Fruit fly (Drosophila melanogaster): ENCODE measurements around the gene CG14322.

CG14322 gene

DNA sequence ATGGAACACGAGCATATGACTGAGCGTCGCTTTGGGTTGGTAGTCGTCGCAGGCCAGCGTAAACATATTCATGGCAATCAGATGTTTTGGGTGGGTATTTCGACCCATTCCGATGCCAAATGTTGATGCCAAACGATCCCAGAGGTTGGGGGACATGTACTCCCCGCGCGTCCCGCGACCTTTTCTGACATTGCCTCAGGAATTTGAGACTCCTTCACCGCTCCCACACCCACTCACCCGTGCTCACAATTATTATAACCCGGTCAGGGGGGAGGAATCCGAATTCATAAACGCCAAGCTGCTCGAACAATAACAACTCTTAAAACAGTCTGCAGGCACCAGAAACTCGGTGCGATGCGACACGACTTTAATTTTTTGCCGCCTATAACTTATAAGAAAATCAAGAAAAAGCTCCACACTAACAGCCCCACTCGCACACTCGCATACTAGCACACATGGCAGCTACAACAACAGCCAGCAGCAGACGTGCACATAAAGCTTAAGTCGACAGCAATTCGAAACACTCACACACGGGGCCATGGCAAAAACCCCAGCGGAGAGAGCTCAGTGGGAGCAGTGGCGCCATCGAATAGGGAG, 52.5 kb downstream of the CG14322 start (continued):
- TF ChIP-seq tll (GFP tag; optimal IDR thresholded peaks at IDR 0.05) = no peak
- no peak for TF ChIP-seq ham (GFP tag; IDR thresholded peaks at IDR 0.05)
- TF ChIP-seq twi (tag; optimal IDR thresholded peaks at IDR 0.05) = no peak
- no peak for TF ChIP-seq CG4282 (GFP tag; optimal IDR thresholded peaks at IDR 0.05)
- no peak for TF ChIP-seq Pdp1 (GFP tag; optimal IDR thresholded peaks at IDR 0.05)
- TF ChIP-seq Usf (GFP tag; optimal IDR thresholded peaks at IDR 0.05) = no peak
- TF ChIP-seq HHEX (GFP tag; optimal IDR thresholded peaks at IDR 0.05) = no peak
- TF ChIP-seq sug (tag; optimal IDR thresholded peaks at IDR 0.05) = no peak
- TF ChIP-seq Meics (GFP tag; optimal IDR thresholded peaks at IDR 0.05) = no peak
- no peak for TF ChIP-seq wek (GFP tag; optimal IDR thresholded peaks at IDR 0.05)
- TF ChIP-seq kay (GFP tag; optimal IDR thresholded peaks at IDR 0.05) = no peak
- no peak for TF ChIP-seq NC2α (GFP tag; optimal IDR thresholded peaks at IDR 0.05)
- TF ChIP-seq yki (optimal IDR thresholded peaks at IDR 0.05) = no peak
- TF ChIP-seq chn (GFP tag; optimal IDR thresholded peaks at IDR 0.05) = no peak
- TF ChIP-seq ase (GFP tag; IDR thresholded peaks at IDR 0.05) = no peak
- peak; percentile 40 for TF ChIP-seq mirr (GFP tag; optimal IDR thresholded peaks at IDR 0.05)

DNA sequence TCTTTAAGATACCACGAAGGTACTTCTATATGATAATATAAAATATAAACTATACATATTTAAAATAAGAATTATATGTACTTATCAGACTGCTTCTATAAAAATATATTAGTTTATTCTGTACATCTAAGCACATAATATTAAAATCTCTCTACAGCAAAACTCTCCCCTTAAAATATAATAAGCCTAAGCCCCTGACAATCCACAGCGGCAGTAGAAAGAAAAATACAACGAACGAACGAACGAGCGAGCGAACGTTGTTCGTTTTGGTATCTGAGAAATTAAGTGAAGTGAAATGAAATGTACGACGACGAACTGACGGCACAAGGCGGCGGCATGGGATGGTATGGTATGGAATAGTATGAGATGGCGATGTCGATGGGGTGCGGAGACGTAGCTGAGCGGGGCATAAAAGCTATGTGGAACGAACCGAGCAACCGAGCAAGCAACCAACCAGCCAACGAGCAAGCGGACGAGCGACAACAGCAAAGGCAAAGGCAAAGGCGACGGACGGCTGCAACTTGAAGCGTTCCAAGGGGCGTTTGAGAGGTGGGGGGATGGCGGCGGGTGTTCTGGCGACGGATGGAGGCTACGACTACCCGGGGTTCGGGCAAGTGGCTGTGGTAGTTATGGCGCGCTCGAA, 53.1 kb downstream of the CG14322 start:
- TF ChIP-seq Fer2 (tag; optimal IDR thresholded peaks at IDR 0.05) = peak; percentile 98
- peak; percentile 98 for TF ChIP-seq CG8388 (GFP tag; optimal IDR thresholded peaks at IDR 0.05)
- TF ChIP-seq grn (GFP tag; optimal IDR thresholded peaks at IDR 0.05) = no peak
- TF ChIP-seq CG14965 (GFP tag; optimal IDR thresholded peaks at IDR 0.05; ENCODE audit: borderline replicate concordance) = no peak
- 0 out of 3 replicates have a peak, but pooled peaks have one; percentile 1 for TF ChIP-seq HLH4C (GFP tag; IDR thresholded peaks at IDR 0.05; ENCODE audit: partially characterized antibody)
- peak; percentile 95 for TF ChIP-seq CG4820 (GFP tag; optimal IDR thresholded peaks at IDR 0.05)
- peak; percentile 99 for TF ChIP-seq E2f1 (GFP tag; IDR thresholded peaks at IDR 0.05)
- no peak for TF ChIP-seq prd (optimal IDR thresholded peaks at IDR 0.05)
- peak; percentile 98 for TF ChIP-seq prd (GFP tag; IDR thresholded peaks at IDR 0.05)
- TF ChIP-seq CG6175 (GFP tag; IDR thresholded peaks at IDR 0.05) = peak; percentile 99
- peak; percentile 90 for TF ChIP-seq Jarid2 (GFP tag; optimal IDR thresholded peaks at IDR 0.05)
- peak; percentile 100 for TF ChIP-seq CG8924 (tag; optimal IDR thresholded peaks at IDR 0.05)
- peak; percentile 51 for TF ChIP-seq CG9797 (GFP tag; optimal IDR thresholded peaks at IDR 0.05)
- TF ChIP-seq amos (GFP tag; IDR thresholded peaks at IDR 0.05; ENCODE audit: partially characterized antibody) = no peak; the same call in 1 of the 2 replicates
- TF ChIP-seq az2 (GFP tag; optimal IDR thresholded peaks at IDR 0.05) = peak; percentile 97
- TF ChIP-seq CG8089 (GFP tag; optimal IDR thresholded peaks at IDR 0.05) = peak; percentile 41
- no peak; the same call in 1 of the 2 replicates for TF ChIP-seq CG13287 (GFP tag; IDR thresholded peaks at IDR 0.05; ENCODE audit: partially characterized antibody)
- TF ChIP-seq grau (tag; optimal IDR thresholded peaks at IDR 0.05) = peak; percentile 99
- TF ChIP-seq BtbVII (GFP tag; optimal IDR thresholded peaks at IDR 0.05) = peak; percentile 99
- TF ChIP-seq slp2 (GFP tag; optimal IDR thresholded peaks at IDR 0.05) = peak; percentile 80
- peak; percentile 25 for TF ChIP-seq da (GFP tag; optimal IDR thresholded peaks at IDR 0.05)
- TF ChIP-seq CG15514 (GFP tag; optimal IDR thresholded peaks at IDR 0.05) = peak; percentile 94
- peak; percentile 96 for TF ChIP-seq CrebB (tag; optimal IDR thresholded peaks at IDR 0.05)
- peak; percentile 79 for TF ChIP-seq CHES-1-like (GFP tag; optimal IDR thresholded peaks at IDR 0.05)
- no peak for TF ChIP-seq pzg (GFP tag; optimal IDR thresholded peaks at IDR 0.05)
- TF ChIP-seq Usf (GFP tag; optimal IDR thresholded peaks at IDR 0.05) = peak; percentile 95
- TF ChIP-seq CG6813 (GFP tag; optimal IDR thresholded peaks at IDR 0.05) = peak; percentile 98
- TF ChIP-seq esg (GFP tag; conservative IDR thresholded peaks at IDR 0.05) = peak; percentile 97
- TF ChIP-seq CG17359 (tag; optimal IDR thresholded peaks at IDR 0.05) = peak; percentile 99
- TF ChIP-seq Elba2 (GFP tag; optimal IDR thresholded peaks at IDR 0.05) = no peak
- TF ChIP-seq pan (optimal IDR thresholded peaks at IDR 0.05) = no peak
- peak in 1 of 2 experiments; percentile 99 for TF ChIP-seq pan (GFP tag; optimal IDR thresholded peaks at IDR 0.05 in 1 of 2, IDR thresholded peaks at IDR 0.05 in 1 of 2)
- TF ChIP-seq so (GFP tag; IDR thresholded peaks at IDR 0.05) = peak; percentile 99
- TF ChIP-seq CG2199 (GFP tag; IDR thresholded peaks at IDR 0.05) = peak; percentile 88
